Worm (Caenorhabditis elegans): ENCODE data around the gene R09D1.13.

- TF ChIP-seq aly-2 (tag; optimal IDR thresholded peaks at IDR 0.05), result no peak
- TF ChIP-seq ZK546.5 (tag; optimal IDR thresholded peaks at IDR 0.05), result no peak
- no peak for TF ChIP-seq ceh-82 (tag; optimal IDR thresholded peaks at IDR 0.05)
- TF ChIP-seq snpc-4 (tag; optimal IDR thresholded peaks at IDR 0.05), result no peak
These were observed 6.4 kb downstream of the R09D1.13 start for ce11 chrII:9438853-9439252.

Data from whole organism, L2 larva.